Fruit fly (Drosophila melanogaster): ENCODE data around the gene senju.

Gene senju

DNA sequence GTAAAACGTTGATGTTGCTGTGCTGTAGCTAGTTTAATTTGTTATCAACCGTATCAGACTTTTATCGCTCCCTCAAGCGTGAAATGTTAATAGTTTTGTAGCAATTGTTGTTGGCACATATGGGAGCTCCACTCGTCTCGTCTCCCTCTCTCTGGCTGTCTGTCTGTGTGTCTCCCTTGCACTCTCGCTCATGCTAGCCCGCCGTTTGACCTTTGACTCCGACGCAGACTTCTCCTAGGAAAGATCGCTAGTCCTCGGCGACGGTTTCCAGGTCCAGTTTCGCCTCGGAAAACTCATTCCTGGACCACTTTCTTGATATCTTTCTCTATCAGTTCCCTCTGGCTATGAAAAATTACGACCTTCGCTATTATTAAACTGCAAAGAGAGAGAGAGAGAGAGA, 26.6 kb downstream of the senju start:
- TF ChIP-seq D1 (tag; optimal IDR thresholded peaks at IDR 0.05) (no peak), CG14655 (GFP tag; optimal IDR thresholded peaks at IDR 0.05) (no peak), CG12605 (GFP tag; IDR thresholded peaks at IDR 0.05) (no peak), CG10348 (GFP tag; IDR thresholded peaks at IDR 0.05) (no peak), CG34367 (tag; optimal IDR thresholded peaks at IDR 0.05) (no peak), CG17806 (tag; optimal IDR thresholded peaks at IDR 0.05) (no peak), CG4496 (GFP tag; IDR thresholded peaks at IDR 0.05) (no peak), EcR (GFP tag; optimal IDR thresholded peaks at IDR 0.05) (no peak), rn (GFP tag; IDR thresholded peaks at IDR 0.05) (no peak), fd96Ca (GFP tag; IDR thresholded peaks at IDR 0.05) (no peak), gl (tag; optimal IDR thresholded peaks at IDR 0.05) (no peak), CG15710 (tag; optimal IDR thresholded peaks at IDR 0.05) (no peak), CG9948 (tag; optimal IDR thresholded peaks at IDR 0.05) (no peak), Ets98B (GFP tag; IDR thresholded peaks at IDR 0.05) (no peak)

DNA sequence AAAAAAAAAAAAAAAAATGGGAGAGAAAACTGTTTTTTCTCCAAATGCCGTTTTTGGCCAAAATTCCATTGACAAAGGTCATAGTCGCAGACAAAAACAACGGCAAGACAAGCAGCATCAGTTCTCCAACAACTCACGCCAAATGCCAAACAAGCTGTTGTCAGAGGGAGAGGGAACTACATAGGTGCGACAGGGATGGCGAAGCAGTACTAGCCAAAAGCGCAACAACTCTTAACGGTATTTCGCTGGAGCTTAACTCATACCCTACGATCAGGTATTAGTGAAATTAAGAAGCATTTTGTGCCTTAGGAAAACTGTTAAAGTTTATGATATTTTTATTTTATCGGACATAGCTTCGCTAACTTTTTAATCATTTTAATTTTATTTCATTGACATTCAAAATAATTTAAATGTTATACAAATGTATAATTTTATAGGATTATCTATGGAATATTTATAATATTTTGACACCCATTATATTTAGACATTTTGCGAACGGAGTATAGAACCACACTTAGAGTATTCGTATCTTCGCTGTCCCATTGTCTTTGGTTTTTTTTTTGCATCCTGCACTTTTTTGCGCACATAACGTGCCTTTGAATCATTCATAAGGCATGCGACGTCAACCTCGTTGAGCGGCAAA, 27.7 kb downstream of the senju start:
- peak; percentile 92 for TF ChIP-seq CG8301 (tag; optimal IDR thresholded peaks at IDR 0.05)
- peak; percentile 85 for TF ChIP-seq CG17806 (tag; optimal IDR thresholded peaks at IDR 0.05)
- peak; percentile 73 for TF ChIP-seq Pif1B (GFP tag; optimal IDR thresholded peaks at IDR 0.05)
- peak; percentile 87 for TF ChIP-seq CG9948 (tag; optimal IDR thresholded peaks at IDR 0.05)
- no peak for TF ChIP-seq CG10348 (GFP tag; IDR thresholded peaks at IDR 0.05)
- peak; percentile 90 for TF ChIP-seq CG32121 (GFP tag; IDR thresholded peaks at IDR 0.05)
- peak; percentile 87 for TF ChIP-seq CG15710 (tag; optimal IDR thresholded peaks at IDR 0.05)
- peak; percentile 70; the same call in 2 of the 3 replicates for TF ChIP-seq fd96Ca (GFP tag; IDR thresholded peaks at IDR 0.05)
- peak; percentile 80 for TF ChIP-seq CG34367 (tag; optimal IDR thresholded peaks at IDR 0.05)
- TF ChIP-seq EcR (GFP tag; optimal IDR thresholded peaks at IDR 0.05) = peak; percentile 62
- TF ChIP-seq CG12605 (GFP tag; IDR thresholded peaks at IDR 0.05) = peak; percentile 76; the same call in 1 of the 2 replicates
- TF ChIP-seq rn (GFP tag; IDR thresholded peaks at IDR 0.05) = no peak; the same call in none of the 2 replicates
- peak; percentile 37 for TF ChIP-seq gl (tag; optimal IDR thresholded peaks at IDR 0.05)
- TF ChIP-seq D1 (tag; optimal IDR thresholded peaks at IDR 0.05) = peak; percentile 85
- TF ChIP-seq CG13204 (GFP tag; optimal IDR thresholded peaks at IDR 0.05) = peak; percentile 48
- peak; percentile 66 for TF ChIP-seq Ets98B (GFP tag; IDR thresholded peaks at IDR 0.05)
- no peak for TF ChIP-seq Snoo (tag; optimal IDR thresholded peaks at IDR 0.05)
- TF ChIP-seq CG14655 (GFP tag; optimal IDR thresholded peaks at IDR 0.05) = peak; percentile 95
- TF ChIP-seq CG8159 (tag; optimal IDR thresholded peaks at IDR 0.05) = peak; percentile 93
- peak; percentile 70; the same call in 1 of the 3 replicates for TF ChIP-seq CG4496 (GFP tag; IDR thresholded peaks at IDR 0.05)
- TF ChIP-seq Pif1A (GFP tag; optimal IDR thresholded peaks at IDR 0.05) = peak; percentile 67

DNA sequence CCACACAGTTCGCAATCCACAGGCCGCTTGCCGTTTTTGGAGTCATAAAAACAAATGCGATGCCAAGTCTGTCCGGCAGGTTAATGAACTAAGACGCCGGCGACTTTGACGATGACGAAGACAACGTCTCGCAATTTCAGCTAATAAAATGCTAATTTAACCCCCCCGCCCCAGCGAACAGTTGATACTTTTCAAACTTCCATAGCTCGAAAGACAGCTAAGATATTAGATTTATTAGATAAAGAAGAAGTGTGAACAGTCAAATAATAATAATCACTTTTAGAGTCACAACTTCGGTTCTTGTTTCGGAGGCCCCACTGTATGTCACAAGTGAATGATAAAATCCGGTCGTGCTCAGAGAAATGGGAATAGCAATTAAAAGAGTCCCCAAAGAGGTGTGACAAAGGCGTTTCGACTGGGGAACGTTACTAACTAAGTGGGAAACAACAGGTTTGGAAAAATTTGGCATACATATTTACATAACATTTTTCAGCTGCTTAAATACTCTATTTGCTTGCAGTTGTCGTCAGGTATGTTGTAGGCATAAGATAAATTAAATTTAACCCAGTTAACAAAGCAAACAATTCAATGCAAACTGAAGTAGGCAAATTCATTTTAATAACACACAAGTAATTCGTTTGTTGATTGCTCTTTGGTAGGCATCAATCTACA, 32.1 kb downstream of the senju start:
- no peak for TF ChIP-seq CG8159 (tag; optimal IDR thresholded peaks at IDR 0.05)
- peak; percentile 14; the same call in 1 of the 2 replicates for TF ChIP-seq CG32121 (GFP tag; IDR thresholded peaks at IDR 0.05)
- no peak for TF ChIP-seq CG10348 (GFP tag; IDR thresholded peaks at IDR 0.05)
- no peak for TF ChIP-seq gl (tag; optimal IDR thresholded peaks at IDR 0.05)
- no peak for TF ChIP-seq fd96Ca (GFP tag; IDR thresholded peaks at IDR 0.05)
- TF ChIP-seq CG13204 (GFP tag; optimal IDR thresholded peaks at IDR 0.05) = no peak
- peak; percentile 5 for TF ChIP-seq Pif1A (GFP tag; optimal IDR thresholded peaks at IDR 0.05)
- no peak for TF ChIP-seq Ets98B (GFP tag; IDR thresholded peaks at IDR 0.05)
- no peak for TF ChIP-seq Pif1B (GFP tag; optimal IDR thresholded peaks at IDR 0.05)
- TF ChIP-seq CG34367 (tag; optimal IDR thresholded peaks at IDR 0.05) = no peak
- peak; percentile 5 for TF ChIP-seq EcR (GFP tag; optimal IDR thresholded peaks at IDR 0.05)
- TF ChIP-seq CG17806 (tag; optimal IDR thresholded peaks at IDR 0.05) = no peak

DNA sequence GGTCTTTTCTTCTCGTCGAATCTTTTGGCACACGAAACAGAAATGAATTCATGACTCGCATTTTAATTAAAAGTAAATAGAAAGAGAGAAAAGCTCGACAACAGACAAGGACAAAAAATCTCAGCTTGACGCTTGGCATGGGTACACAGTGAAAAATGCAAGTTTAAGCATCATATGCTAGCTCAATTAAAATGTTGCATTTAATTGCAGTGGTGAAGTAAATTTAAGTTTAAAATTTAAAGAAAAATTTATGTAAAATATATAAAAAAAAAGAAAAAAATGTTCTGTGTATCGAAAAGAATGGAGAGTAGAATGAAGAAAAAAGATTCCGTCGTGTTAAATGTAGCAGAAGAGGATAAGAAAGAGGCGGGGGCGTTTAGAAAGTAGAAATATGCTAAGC, 32.9 kb downstream of the senju start:
- TF ChIP-seq CG17806 (tag; optimal IDR thresholded peaks at IDR 0.05) (peak; percentile 20), CG8159 (tag; optimal IDR thresholded peaks at IDR 0.05) (no peak), Snoo (tag; optimal IDR thresholded peaks at IDR 0.05) (peak; percentile 36), CG34367 (tag; optimal IDR thresholded peaks at IDR 0.05) (no peak), fd96Ca (GFP tag; IDR thresholded peaks at IDR 0.05) (no peak), CG10348 (GFP tag; IDR thresholded peaks at IDR 0.05) (no peak), D1 (tag; optimal IDR thresholded peaks at IDR 0.05) (no peak), CG8301 (tag; optimal IDR thresholded peaks at IDR 0.05) (peak; percentile 24), CG32121 (GFP tag; IDR thresholded peaks at IDR 0.05) (0 out of 2 replicates have a peak, but pooled peaks have one; percentile 29), CG14655 (GFP tag; optimal IDR thresholded peaks at IDR 0.05) (peak; percentile 1), Pif1B (GFP tag; optimal IDR thresholded peaks at IDR 0.05) (peak; percentile 1), CG12605 (GFP tag; IDR thresholded peaks at IDR 0.05) (no peak), EcR (GFP tag; optimal IDR thresholded peaks at IDR 0.05) (no peak), rn (GFP tag; IDR thresholded peaks at IDR 0.05) (no peak), CG15710 (tag; optimal IDR thresholded peaks at IDR 0.05) (peak; percentile 22), Ets98B (GFP tag; IDR thresholded peaks at IDR 0.05) (peak; percentile 31; the same call in 1 of the 2 replicates), Pif1A (GFP tag; optimal IDR thresholded peaks at IDR 0.05) (peak; percentile 53), CG13204 (GFP tag; optimal IDR thresholded peaks at IDR 0.05) (no peak), CG4496 (GFP tag; IDR thresholded peaks at IDR 0.05) (no peak), gl (tag; optimal IDR thresholded peaks at IDR 0.05) (no peak), CG9948 (tag; optimal IDR thresholded peaks at IDR 0.05) (peak; percentile 20)

DNA sequence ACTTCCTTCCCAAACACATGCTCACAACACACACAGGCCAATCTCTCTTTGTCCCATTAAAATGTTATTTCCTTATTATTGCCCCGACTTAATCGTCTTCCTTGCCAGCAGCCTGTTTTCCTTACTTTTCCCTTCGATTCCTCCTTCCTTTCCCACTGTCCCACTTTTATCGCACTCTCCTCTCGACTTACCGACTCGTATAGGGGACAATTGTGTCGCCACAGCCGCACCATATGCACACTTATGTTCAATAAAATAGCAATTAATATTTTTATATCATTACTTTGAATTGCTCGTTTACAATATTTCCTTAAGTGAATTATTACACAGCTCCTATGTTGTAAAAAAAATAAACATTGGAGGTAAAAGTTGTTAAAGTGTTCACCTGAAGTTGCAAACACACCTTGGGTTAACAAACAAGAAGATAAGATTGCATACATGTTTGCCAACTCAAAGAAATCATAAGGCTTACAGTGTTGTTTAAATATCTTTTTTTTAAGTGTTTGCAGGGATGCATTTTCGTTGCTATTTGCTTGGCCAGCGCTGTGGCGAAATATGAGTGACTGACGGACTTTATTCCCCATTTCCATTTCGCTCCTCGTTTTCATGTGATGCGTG, 34.4 kb downstream of the senju start:
- TF ChIP-seq CG8159 (tag; optimal IDR thresholded peaks at IDR 0.05) (peak; percentile 87), CG34367 (tag; optimal IDR thresholded peaks at IDR 0.05) (peak; percentile 78), Pif1A (GFP tag; optimal IDR thresholded peaks at IDR 0.05) (peak; percentile 90), rn (GFP tag; IDR thresholded peaks at IDR 0.05) (no peak), Snoo (tag; optimal IDR thresholded peaks at IDR 0.05) (peak; percentile 84), CG8301 (tag; optimal IDR thresholded peaks at IDR 0.05) (peak; percentile 83), fd96Ca (GFP tag; IDR thresholded peaks at IDR 0.05) (peak; percentile 69; the same call in 2 of the 3 replicates), CG14655 (GFP tag; optimal IDR thresholded peaks at IDR 0.05) (peak; percentile 86), CG4496 (GFP tag; IDR thresholded peaks at IDR 0.05) (peak; percentile 81), Ets98B (GFP tag; IDR thresholded peaks at IDR 0.05) (peak; percentile 55), EcR (GFP tag; optimal IDR thresholded peaks at IDR 0.05) (peak; percentile 13), CG12605 (GFP tag; IDR thresholded peaks at IDR 0.05) (peak; percentile 71), gl (tag; optimal IDR thresholded peaks at IDR 0.05) (peak; percentile 72), CG15710 (tag; optimal IDR thresholded peaks at IDR 0.05) (peak; percentile 85), Pif1B (GFP tag; optimal IDR thresholded peaks at IDR 0.05) (peak; percentile 92), CG32121 (GFP tag; IDR thresholded peaks at IDR 0.05) (peak; percentile 62), CG13204 (GFP tag; optimal IDR thresholded peaks at IDR 0.05) (peak; percentile 66), CG10348 (GFP tag; IDR thresholded peaks at IDR 0.05) (no peak), CG17806 (tag; optimal IDR thresholded peaks at IDR 0.05) (peak; percentile 81), CG9948 (tag; optimal IDR thresholded peaks at IDR 0.05) (peak; percentile 83), D1 (tag; optimal IDR thresholded peaks at IDR 0.05) (peak; percentile 76)
